Worm (Caenorhabditis elegans) whole organism, L4 larva: Measurements from ENCODE around the gene ucp-4.

Source experiments
- D1046.2 ChIP-seq: fragments of 200-800 bp; sonication (Bioruptor generic); IDR thresholded peaks from 2 replicates; pipeline ENCODE4 v1.3.6; 2022; ENCODE audit warnings: missing genetic modification characterization, missing compliant biosample characterization
- F26F4.8 ChIP-seq: fragments of 200-800 bp; sonication (Bioruptor generic); conservative IDR thresholded peaks from 2 replicates; pipeline ENCODE4 v1.3.6; 2022; ENCODE audit warnings: missing genetic modification characterization, missing compliant biosample characterization
- T20F7.1 ChIP-seq: fragments of 200-800 bp; sonication (Bioruptor generic); optimal IDR thresholded peaks from 2 replicates; lab custom pipeline; 2018; ENCODE audit warnings: mild to moderate bottlenecking, missing genetic modification characterization, missing compliant biosample characterization
- T26A8.4 ChIP-seq: fragments of 200-800 bp; sonication (Bioruptor generic); IDR thresholded peaks from 2 replicates; pipeline ENCODE4 v1.3.6; 2022; ENCODE audit warnings: missing genetic modification characterization, missing compliant biosample characterization
- ZK337.2 ChIP-seq: fragments of 200-800 bp; sonication (Bioruptor generic); IDR thresholded peaks from 2 replicates; pipeline ENCODE4 v1.3.6; 2022; ENCODE audit warnings: missing genetic modification reagents, missing genetic modification characterization, missing compliant biosample characterization
- aha-1 ChIP-seq: fragments of 150-350 bp; peaks from one replicate; lab custom pipeline; 2014; ENCODE audit warnings: missing biosample characterization, missing genetic modification characterization
- ama-1 ChIP-seq: fragments of 150-350 bp; optimal IDR thresholded peaks from 2 replicates; lab custom pipeline; 2014; ENCODE audit warnings: inconsistent platforms, mixed read lengths
- ceh-82 ChIP-seq: sonication (generic microtip); optimal IDR thresholded peaks from 2 replicates; lab custom pipeline; 2017; ENCODE audit warnings: missing biosample characterization, missing genetic modification characterization
- ces-1 ChIP-seq: fragments of 150-350 bp; sonication (generic microtip); optimal IDR thresholded peaks from 4 replicates; lab custom pipeline; 2014; ENCODE audit warnings: missing biosample characterization, missing genetic modification reagents, missing genetic modification characterization
- ctbp-1 ChIP-seq: fragments of 200-800 bp; sonication (Bioruptor generic); IDR thresholded peaks from 2 replicates; pipeline ENCODE4 v1.3.6; 2022; ENCODE audit warnings: missing genetic modification reagents, missing genetic modification characterization, missing compliant biosample characterization
- daf-16 ChIP-seq, 3 experiments: sonication (generic microtip); optimal IDR thresholded peaks; 2 replicates each; lab custom pipeline; 2016 to 2017; ENCODE audit warnings: missing genetic modification characterization in 3 of 3, missing genetic modification reagents in 3 of 3, mild to moderate bottlenecking in 2 of 3, missing compliant biosample characterization in 2 of 3, missing biosample characterization in 1 of 3, moderate library complexity in 1 of 3
- dmd-8 ChIP-seq: fragments of 200-800 bp; sonication (Bioruptor generic); IDR thresholded peaks from 2 replicates; pipeline ENCODE4 v1.3.6; 2022; ENCODE audit warnings: missing genetic modification characterization, missing compliant biosample characterization
- dmd-9 ChIP-seq: fragments of 200-800 bp; sonication (Bioruptor generic); IDR thresholded peaks from 2 replicates; pipeline ENCODE4 v1.3.6; 2022; ENCODE audit warnings: missing genetic modification reagents, missing genetic modification characterization, missing compliant biosample characterization
- dpl-1 ChIP-seq: fragments of 150-350 bp; optimal IDR thresholded peaks from 2 replicates; lab custom pipeline; 2014; ENCODE audit warnings: missing biosample characterization, missing genetic modification reagents, missing genetic modification characterization
- duxl-1 ChIP-seq: sonication (generic microtip); optimal IDR thresholded peaks from 2 replicates; lab custom pipeline; 2016; ENCODE audit warnings: mild to moderate bottlenecking, missing genetic modification characterization, moderate library complexity, missing compliant biosample characterization; ENCODE audit not compliant: poor library complexity
- dve-1 ChIP-seq: sonication (generic microtip); optimal IDR thresholded peaks from 2 replicates; lab custom pipeline; 2017; ENCODE audit warnings: antibody characterized with exemption, mild to moderate bottlenecking, missing genetic modification characterization, missing compliant biosample characterization; ENCODE audit not compliant: insufficient read depth
- egl-43 ChIP-seq: fragments of 200-800 bp; sonication (Bioruptor generic); IDR thresholded peaks from 2 replicates; pipeline ENCODE4 v1.3.6; 2022; ENCODE audit warnings: missing genetic modification reagents, missing genetic modification characterization, missing compliant biosample characterization
- gei-8 ChIP-seq: fragments of 200-800 bp; sonication (Bioruptor generic); optimal IDR thresholded peaks from 2 replicates; lab custom pipeline; 2018; ENCODE audit warnings: mild to moderate bottlenecking, missing genetic modification characterization, missing compliant biosample characterization
- hif-1 ChIP-seq, 2 experiments: sonication (generic microtip); optimal IDR thresholded peaks; 2 replicates each; lab custom pipeline; 2016 to 2017; ENCODE audit warnings: missing compliant biosample characterization in 2 of 2, missing genetic modification characterization in 2 of 2, missing genetic modification reagents in 2 of 2, missing genotype in 2 of 2, mild to moderate bottlenecking in 1 of 2
- hlh-11 ChIP-seq: fragments of 200-800 bp; sonication (Bioruptor generic); optimal IDR thresholded peaks from 2 replicates; lab custom pipeline; 2018; ENCODE audit warnings: mild to moderate bottlenecking, missing genetic modification characterization, missing compliant biosample characterization
- hlh-30 ChIP-seq: sonication (generic microtip); optimal IDR thresholded peaks from 2 replicates; lab custom pipeline; 2017; ENCODE audit warnings: antibody characterized with exemption, mild to moderate bottlenecking, missing genetic modification characterization, missing compliant biosample characterization; ENCODE audit not compliant: insufficient read depth
- lin-1 ChIP-seq: fragments of 200-800 bp; sonication (Bioruptor generic); IDR thresholded peaks from 2 replicates; pipeline ENCODE4 v1.3.6; 2022; ENCODE audit warnings: missing genetic modification reagents, missing genetic modification characterization, missing compliant biosample characterization
- lin-15B ChIP-seq: fragments of 150-350 bp; sonication (generic microtip); optimal IDR thresholded peaks from 3 replicates; lab custom pipeline; 2014; ENCODE audit warnings: missing biosample characterization, missing genetic modification characterization
- lin-29 ChIP-seq: fragments of 200-800 bp; sonication (Bioruptor generic); IDR thresholded peaks from 2 replicates; pipeline ENCODE4 v1.3.6; 2022; ENCODE audit warnings: missing genetic modification reagents, missing genetic modification characterization, missing compliant biosample characterization
- lin-38 ChIP-seq: fragments of 200-800 bp; sonication (Bioruptor generic); IDR thresholded peaks from 2 replicates; pipeline ENCODE4 v1.3.6; 2022; ENCODE audit warnings: missing genetic modification reagents, missing genetic modification characterization, missing compliant biosample characterization
- lsy-2 ChIP-seq, 2 experiments: fragments of 150-350 bp in 1 of 2; sonication (generic microtip) in 1 of 2; optimal IDR thresholded peaks; 2 replicates each; lab custom pipeline; 2014 to 2017; ENCODE audit warnings: missing biosample characterization in 2 of 2, missing genetic modification characterization in 2 of 2
- mep-1 ChIP-seq: fragments of 150-350 bp; sonication (generic microtip); optimal IDR thresholded peaks from 3 replicates; lab custom pipeline; 2014; ENCODE audit warnings: missing biosample characterization, missing genetic modification characterization
- mes-2 ChIP-seq: sonication (generic microtip); optimal IDR thresholded peaks from 2 replicates; lab custom pipeline; 2016; ENCODE audit warnings: missing genotype, mild to moderate bottlenecking, missing genetic modification characterization, missing compliant biosample characterization; ENCODE audit not compliant: poor library complexity, severe bottlenecking
- mxl-3 ChIP-seq: fragments of 200-800 bp; sonication (Bioruptor generic); optimal IDR thresholded peaks from 2 replicates; lab custom pipeline; 2018; ENCODE audit warnings: mild to moderate bottlenecking, missing genetic modification characterization, missing compliant biosample characterization
- nhr-102 ChIP-seq: sonication (generic microtip); optimal IDR thresholded peaks from 2 replicates; lab custom pipeline; 2016; ENCODE audit warnings: mild to moderate bottlenecking, missing genetic modification characterization, moderate library complexity, missing compliant biosample characterization
- nhr-237 ChIP-seq: sonication (generic microtip); optimal IDR thresholded peaks from 2 replicates; lab custom pipeline; 2017; ENCODE audit warnings: missing biosample characterization, missing genetic modification characterization
- nhr-25 ChIP-seq: sonication (generic microtip); optimal IDR thresholded peaks from 2 replicates; lab custom pipeline; 2017; ENCODE audit warnings: missing genetic modification characterization, mild to moderate bottlenecking, missing compliant biosample characterization, antibody characterized with exemption, moderate library complexity, borderline replicate concordance; ENCODE audit not compliant: insufficient read depth
- nhr-42 ChIP-seq: fragments of 200-800 bp; sonication (Bioruptor generic); IDR thresholded peaks from 2 replicates; pipeline ENCODE4 v1.3.6; 2022; ENCODE audit warnings: missing genetic modification characterization, missing compliant biosample characterization
- php-3 ChIP-seq: fragments of 200-800 bp; sonication (Bioruptor generic); IDR thresholded peaks from 2 replicates; pipeline ENCODE4 v1.3.6; 2022; ENCODE audit warnings: missing genetic modification reagents, missing genetic modification characterization, missing compliant biosample characterization
- sdz-12 ChIP-seq: fragments of 200-800 bp; sonication (Bioruptor generic); optimal IDR thresholded peaks from 2 replicates; lab custom pipeline; 2018; ENCODE audit warnings: mild to moderate bottlenecking, missing genetic modification characterization, missing compliant biosample characterization
- snpc-1.2 ChIP-seq: fragments of 200-800 bp; sonication (Bioruptor generic); IDR thresholded peaks from 2 replicates; pipeline ENCODE4 v1.3.6; 2022; ENCODE audit warnings: missing genetic modification reagents, missing genetic modification characterization, missing compliant biosample characterization
- snpc-4 ChIP-seq: fragments of 150-350 bp; optimal IDR thresholded peaks from 2 replicates; lab custom pipeline; 2014; ENCODE audit warnings: missing biosample characterization, missing genetic modification characterization
- vab-7 ChIP-seq: fragments of 200-800 bp; sonication (Bioruptor generic); IDR thresholded peaks from 2 replicates; pipeline ENCODE4 v1.3.6; 2022; ENCODE audit warnings: missing genetic modification reagents, missing genetic modification characterization, missing compliant biosample characterization
- zfp-3 ChIP-seq: fragments of 200-800 bp; sonication (Bioruptor generic); conservative IDR thresholded peaks from 2 replicates; pipeline ENCODE4 v1.3.6; 2022; ENCODE audit warnings: missing genetic modification reagents, missing genetic modification characterization, missing compliant biosample characterization
- zip-2 ChIP-seq: fragments of 150-350 bp; optimal IDR thresholded peaks from 2 replicates; lab custom pipeline; 2014; ENCODE audit warnings: missing biosample characterization, missing genetic modification characterization

Gene ucp-4

ce11 chrV:9333316-9334048 is 616 bp upstream of the ucp-4 start, which contains the start of gene acl-14 (continued):
- TF ChIP-seq snpc-4 (tag; lab: Kevin White, UChicago) (no peak), php-3 (GFP tag; lab: Robert Waterston, UW) (no peak), mxl-3 (no peak), lin-1 (GFP tag; lab: Robert Waterston, UW) (no peak), gei-8 (GFP tag; lab: Kevin White, UChicago) (no peak), dve-1 (tag; lab: Kevin White, UChicago) (no peak), zip-2 (no peak), mep-1 (peak; percentile 13), ZK337.2 (GFP tag; lab: Robert Waterston, UW) (no peak), sdz-12 (GFP tag; lab: Kevin White, UChicago) (no peak), zfp-3 (no peak), ceh-82 (tag; lab: Kevin White, UChicago) (no peak), ctbp-1 (GFP tag; lab: Robert Waterston, UW) (no peak), aha-1 (tag; lab: Kevin White, UChicago) (peak; percentile 82)

- peak; percentile 69 for TF ChIP-seq aha-1 (tag; lab: Kevin White, UChicago)
- no peak for TF ChIP-seq lin-15B (tag; lab: Kevin White, UChicago)
Measured at ce11 chrV:9336462-9336861, 2.4 kb downstream of the ucp-4 start, which contains the start of gene coq-6. Gene coq-6, plus strand, starts transcription at chrV:9336762.

- TF ChIP-seq T20F7.1 (GFP tag; lab: Kevin White, UChicago) (peak; percentile 23), ama-1 (peak; percentile 96), T26A8.4 (peak; percentile 86), dpl-1 (no peak), lin-38 (GFP tag; lab: Robert Waterston, UW) (peak; percentile 41; the same call in 1 of the 2 replicates), D1046.2 (GFP tag; lab: Robert Waterston, UW) (peak; percentile 48; the same call in 1 of the 2 replicates), daf-16 (GFP tag; optimal IDR thresholded peaks at IDR 0.05; lab: Kevin White, UChicago) (no peak), daf-16 (tag; optimal IDR thresholded peaks at IDR 0.05; lab: Kevin White, UChicago) (peak; percentile 29), F26F4.8 (GFP tag; lab: Robert Waterston, UW) (0 out of 2 replicates have a peak, but pooled peaks have one; percentile 31), duxl-1 (tag; lab: Kevin White, UChicago) (peak; percentile 71), nhr-237 (tag; lab: Kevin White, UChicago) (no peak), ces-1 (GFP tag; lab: Kevin White, UChicago) (no peak), dmd-9 (GFP tag; lab: Robert Waterston, UW) (0 out of 2 replicates have a peak, but pooled peaks have one; percentile 14), sdz-12 (GFP tag; lab: Kevin White, UChicago) (peak; percentile 31), hlh-11 (tag; lab: Kevin White, UChicago) (peak; percentile 6), egl-43 (peak; percentile 71), vab-7 (GFP tag; lab: Robert Waterston, UW) (no peak), hlh-30 (tag; lab: Kevin White, UChicago) (no peak), hif-1 (tag; optimal IDR thresholded peaks at IDR 0.05; lab: Kevin White, UChicago) (peak in 1 of 2 experiments; percentile 32), aha-1 (tag; lab: Kevin White, UChicago) (peak; percentile 96), dmd-8 (GFP tag; lab: Robert Waterston, UW) (0 out of 2 replicates have a peak, but pooled peaks have one; percentile 36), nhr-25 (tag; lab: Kevin White, UChicago) (peak; percentile 24), nhr-42 (GFP tag; lab: Robert Waterston, UW) (peak; percentile 73; the same call in 1 of the 2 replicates), nhr-102 (tag; lab: Kevin White, UChicago) (peak; percentile 59), mes-2 (tag; lab: Kevin White, UChicago) (peak; percentile 64), snpc-1.2 (GFP tag; lab: Robert Waterston, UW) (no peak; the same call in 1 of the 2 replicates), mep-1 (peak; percentile 52), lin-29 (GFP tag; lab: Robert Waterston, UW) (0 out of 2 replicates have a peak, but pooled peaks have one; percentile 22), lsy-2 (tag; optimal IDR thresholded peaks at IDR 0.05; lab: Kevin White, UChicago) (peak in 1 of 2 experiments; percentile 41)
Measured at ce11 chrV:9338452-9338851, 4.4 kb downstream of the ucp-4 start.
